ENCODE assay signal across 2 fruit fly cellular contexts in genomic region chr3R:13553875-13554399, dm6.
TF ChIP-seq lines count a peak whose summit lies in the region.

No protein-coding gene starts in this region.

- TF ChIP-seq CTCF in whole organism, embryonic (GFP tag; optimal IDR thresholded peaks at IDR 0.05; lab: Kevin White, UChicago): peak; percentile 23

TF ChIP-seq in whole organism, embryonic, 481 proteins besides CTCF, POLR2A, EP300 and RAD21:
- peak; percentile 49 for TF ChIP-seq crol (GFP tag; IDR thresholded peaks at IDR 0.05; lab: Robert Waterston, UW)
- TF ChIP-seq Hr78 (GFP tag; optimal IDR thresholded peaks at IDR 0.05; lab: Kevin White, UChicago): peak in 1 of 2 experiments; percentile 78
- TF ChIP-seq chif (GFP tag; optimal IDR thresholded peaks at IDR 0.05; lab: Kevin White, UChicago): no peak
- no peak for TF ChIP-seq CG33557 (GFP tag; optimal IDR thresholded peaks at IDR 0.05; lab: Kevin White, UChicago)
- TF ChIP-seq CG5245 (GFP tag; optimal IDR thresholded peaks at IDR 0.05; lab: Kevin White, UChicago): no peak
- no peak for TF ChIP-seq CG7357 (GFP tag; IDR thresholded peaks at IDR 0.05; lab: Robert Waterston, UW)
- 0 out of 3 replicates have a peak, but pooled peaks have one; percentile 10 for TF ChIP-seq CG6791 (GFP tag; IDR thresholded peaks at IDR 0.05; lab: Robert Waterston, UW; ENCODE audit: partially characterized antibody)
- peak; percentile 36 for TF ChIP-seq sens (GFP tag; lab: Kevin White, UChicago)
- no peak for TF ChIP-seq dysf (GFP tag; IDR thresholded peaks at IDR 0.05; lab: Robert Waterston, UW)
- TF ChIP-seq CG10431 (GFP tag; optimal IDR thresholded peaks at IDR 0.05; lab: Kevin White, UChicago): peak; percentile 100
- peak; percentile 29; the same call in 1 of the 2 replicates for TF ChIP-seq E2f1 (GFP tag; IDR thresholded peaks at IDR 0.05; lab: Robert Waterston, UW)
- TF ChIP-seq CG18619 (GFP tag; optimal IDR thresholded peaks at IDR 0.05; lab: Kevin White, UChicago): no peak
- peak; percentile 24; the same call in 1 of the 2 replicates for TF ChIP-seq vvl (GFP tag; IDR thresholded peaks at IDR 0.05; lab: Robert Waterston, UW)
- TF ChIP-seq CG2120 (GFP tag; optimal IDR thresholded peaks at IDR 0.05; lab: Kevin White, UChicago): no peak
- TF ChIP-seq E2f2 (GFP tag; IDR thresholded peaks at IDR 0.05; lab: Robert Waterston, UW): 0 out of 2 replicates have a peak, but pooled peaks have one; percentile 13
- TF ChIP-seq Dll (GFP tag; IDR thresholded peaks at IDR 0.05; lab: Robert Waterston, UW; ENCODE audit: partially characterized antibody): 0 out of 4 replicates have a peak, but pooled peaks have one; percentile 42
- TF ChIP-seq Bteb2 (GFP tag; optimal IDR thresholded peaks at IDR 0.05; lab: Kevin White, UChicago): no peak
- no peak for TF ChIP-seq CG6689 (GFP tag; IDR thresholded peaks at IDR 0.05; lab: Robert Waterston, UW)
- peak in 1 of 2 experiments; percentile 52 for TF ChIP-seq Trl (optimal IDR thresholded peaks at IDR 0.05; lab: Kevin White, UChicago)
- TF ChIP-seq Trl (GFP tag; optimal IDR thresholded peaks at IDR 0.05; lab: Kevin White, UChicago): no peak
- no peak for TF ChIP-seq Mes4 (GFP tag; optimal IDR thresholded peaks at IDR 0.05; lab: Kevin White, UChicago)
- no peak for TF ChIP-seq otp (GFP tag; IDR thresholded peaks at IDR 0.05; lab: Robert Waterston, UW)
- TF ChIP-seq CG4854 (GFP tag; optimal IDR thresholded peaks at IDR 0.05; lab: Kevin White, UChicago): no peak
- peak; percentile 85 for TF ChIP-seq CG3163 (GFP tag; optimal IDR thresholded peaks at IDR 0.05; lab: Kevin White, UChicago)
- no peak for TF ChIP-seq Adf1 (GFP tag; IDR thresholded peaks at IDR 0.05; lab: Robert Waterston, UW)
- peak; percentile 37 for TF ChIP-seq twi (tag; optimal IDR thresholded peaks at IDR 0.05; lab: Kevin White, UChicago)
TF ChIP-seq in whole organism, embryonic: peak in this region for 12.

TF ChIP-seq in whole organism, pupa, 21 proteins besides CTCF, POLR2A, EP300 and RAD21:
- TF ChIP-seq CG34367 (tag; optimal IDR thresholded peaks at IDR 0.05; lab: Kevin White, UChicago) (no peak), CG12605 (GFP tag; IDR thresholded peaks at IDR 0.05; lab: Robert Waterston, UW) (peak; percentile 8; the same call in 1 of the 2 replicates), Pif1A (GFP tag; optimal IDR thresholded peaks at IDR 0.05; lab: Kevin White, UChicago) (no peak), Snoo (tag; optimal IDR thresholded peaks at IDR 0.05; lab: Kevin White, UChicago) (no peak), CG4496 (GFP tag; IDR thresholded peaks at IDR 0.05; lab: Robert Waterston, UW) (peak; percentile 71), CG9948 (tag; optimal IDR thresholded peaks at IDR 0.05; lab: Kevin White, UChicago) (no peak), CG10348 (GFP tag; IDR thresholded peaks at IDR 0.05; lab: Robert Waterston, UW) (no peak), rn (GFP tag; IDR thresholded peaks at IDR 0.05; lab: Robert Waterston, UW) (no peak)
